Fruit fly (Drosophila melanogaster): Measurements from ENCODE around the gene rn.
A peak's percentile ranks its signal among the peaks of the same experiment; 100 is the strongest.

The rn gene

DNA sequence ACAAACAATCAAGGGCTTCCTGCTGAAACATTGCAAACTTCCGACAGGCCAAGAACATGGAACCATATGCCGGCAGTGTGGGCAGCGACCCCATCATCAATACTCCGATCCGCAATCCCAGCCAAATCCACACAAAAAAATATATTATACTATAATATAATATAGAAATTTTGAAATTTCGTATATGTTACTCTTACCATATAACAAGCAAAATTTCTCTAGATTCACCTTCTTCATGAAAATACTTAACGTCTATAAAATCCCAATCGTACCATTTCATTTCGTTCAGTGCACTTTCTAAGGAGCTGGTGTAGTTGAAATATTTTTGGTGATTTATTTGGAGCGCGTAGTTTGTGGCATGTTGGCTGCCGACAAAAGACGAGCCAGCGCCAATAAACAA, 25.2 kb upstream of the rn start (continued):
- TF ChIP-seq CG4854 (GFP tag; optimal IDR thresholded peaks at IDR 0.05) (no peak), CG31441 (GFP tag; IDR thresholded peaks at IDR 0.05) (peak; percentile 46; the same call in 1 of the 2 replicates), CG34422 (GFP tag; IDR thresholded peaks at IDR 0.05) (no peak), CG3407 (GFP tag; optimal IDR thresholded peaks at IDR 0.05) (no peak), CG10543 (GFP tag; optimal IDR thresholded peaks at IDR 0.05) (no peak), CG7987 (GFP tag; optimal IDR thresholded peaks at IDR 0.05) (no peak), schlank (tag; optimal IDR thresholded peaks at IDR 0.05) (no peak), Lpt (GFP tag; optimal IDR thresholded peaks at IDR 0.05) (no peak), toy (GFP tag; IDR thresholded peaks at IDR 0.05) (no peak), sob (GFP tag; IDR thresholded peaks at IDR 0.05) (no peak; the same call in 1 of the 2 replicates), NC2β (GFP tag; optimal IDR thresholded peaks at IDR 0.05) (no peak), Ssrp (tag; optimal IDR thresholded peaks at IDR 0.05) (no peak), CG11247 (GFP tag; IDR thresholded peaks at IDR 0.05) (no peak), slou (GFP tag; optimal IDR thresholded peaks at IDR 0.05) (no peak), sim (GFP tag; IDR thresholded peaks at IDR 0.05) (no peak), CG4328 (GFP tag; optimal IDR thresholded peaks at IDR 0.05) (no peak), scrt (GFP tag; optimal IDR thresholded peaks at IDR 0.05) (peak; percentile 2), NC2α (GFP tag; optimal IDR thresholded peaks at IDR 0.05) (no peak), Oaz (GFP tag; IDR thresholded peaks at IDR 0.05) (no peak), bsh (GFP tag; optimal IDR thresholded peaks at IDR 0.05) (peak in 1 of 2 experiments; percentile 38), grn (GFP tag; optimal IDR thresholded peaks at IDR 0.05) (no peak), ranshi (GFP tag; IDR thresholded peaks at IDR 0.05) (no peak), amos (GFP tag; IDR thresholded peaks at IDR 0.05; ENCODE audit: partially characterized antibody) (no peak), Dad (GFP tag; optimal IDR thresholded peaks at IDR 0.05) (no peak), fd96Cb (tag; optimal IDR thresholded peaks at IDR 0.05) (peak; percentile 6), HLH54F (GFP tag; optimal IDR thresholded peaks at IDR 0.05) (no peak), CG32767 (GFP tag; IDR thresholded peaks at IDR 0.05) (no peak), ase (GFP tag; IDR thresholded peaks at IDR 0.05) (no peak), tgo (GFP tag; IDR thresholded peaks at IDR 0.05) (no peak), dmrt99B (tag; optimal IDR thresholded peaks at IDR 0.05) (peak; percentile 55), sd (tag; optimal IDR thresholded peaks at IDR 0.05) (no peak), tna (GFP tag; IDR thresholded peaks at IDR 0.05; ENCODE audit: partially characterized antibody) (no peak), HLH4C (GFP tag; IDR thresholded peaks at IDR 0.05; ENCODE audit: partially characterized antibody) (no peak), CG11696 (GFP tag; IDR thresholded peaks at IDR 0.05) (no peak), NfI (GFP tag; optimal IDR thresholded peaks at IDR 0.05) (peak; percentile 9), CG1602 (GFP tag; optimal IDR thresholded peaks at IDR 0.05) (no peak), gem (tag; optimal IDR thresholded peaks at IDR 0.05) (peak; percentile 60), CG12071 (GFP tag; optimal IDR thresholded peaks at IDR 0.05) (no peak), CG16813 (GFP tag; IDR thresholded peaks at IDR 0.05; ENCODE audit: partially characterized antibody) (no peak), D19A (tag; optimal IDR thresholded peaks at IDR 0.05) (no peak), ssp (GFP tag; IDR thresholded peaks at IDR 0.05) (no peak), CG8944 (GFP tag; optimal IDR thresholded peaks at IDR 0.05) (no peak), Ptx1 (GFP tag; IDR thresholded peaks at IDR 0.05) (peak; percentile 47), seq (GFP tag; IDR thresholded peaks at IDR 0.05) (no peak), lbe (GFP tag; optimal IDR thresholded peaks at IDR 0.05) (no peak), CG15479 (GFP tag; optimal IDR thresholded peaks at IDR 0.05) (no peak), nerfin-2 (GFP tag; IDR thresholded peaks at IDR 0.05; ENCODE audit: partially characterized antibody) (no peak), row (GFP tag; IDR thresholded peaks at IDR 0.05) (peak; percentile 60; the same call in 2 of the 3 replicates), CG10431 (GFP tag; optimal IDR thresholded peaks at IDR 0.05) (no peak), Meics (GFP tag; optimal IDR thresholded peaks at IDR 0.05) (peak; percentile 38), CG9609 (GFP tag; optimal IDR thresholded peaks at IDR 0.05) (no peak)
